Fruit fly (Drosophila melanogaster): ENCODE data around the gene CG4757.

DNA sequence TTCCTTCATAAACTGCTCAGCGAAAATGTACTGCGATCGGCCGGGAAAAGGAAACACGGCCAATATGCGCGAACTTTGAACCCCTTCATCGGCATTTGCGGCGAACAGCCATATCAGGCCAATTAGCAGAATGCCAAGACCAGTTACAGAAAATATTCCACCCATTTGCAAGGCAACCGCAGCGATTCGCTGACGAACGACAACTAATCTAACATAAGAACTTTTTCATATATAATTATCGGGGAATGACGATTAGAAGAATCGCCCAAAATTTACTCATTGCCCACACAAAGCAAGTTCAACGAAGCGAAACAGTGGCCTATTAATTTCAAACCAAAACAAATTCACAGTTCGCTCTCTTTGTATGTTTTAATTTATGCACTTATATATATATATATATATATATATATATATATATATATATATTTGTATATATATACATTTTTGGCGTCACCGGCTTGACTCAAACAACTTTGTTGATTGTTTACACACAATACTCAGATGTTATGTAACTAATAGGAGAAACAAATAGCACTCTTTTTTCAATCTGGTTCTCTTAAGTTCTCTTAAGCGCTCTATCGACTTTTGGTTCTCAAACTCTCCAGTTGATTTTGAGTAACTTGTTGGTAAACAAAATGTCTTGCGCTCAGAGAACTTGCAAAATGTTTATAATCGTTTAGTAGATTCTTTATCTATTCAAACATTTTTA lies 11.6 kb downstream of the CG4757 start, which contains the start of gene Ugt35A1:
- TF ChIP-seq Dfd (GFP tag; optimal IDR thresholded peaks at IDR 0.05) (no peak), Rel (GFP tag; optimal IDR thresholded peaks at IDR 0.05) (no peak), Rel (tag; optimal IDR thresholded peaks at IDR 0.05) (no peak), dl (GFP tag; optimal IDR thresholded peaks at IDR 0.05; ENCODE audit: insufficient read depth in 1 of 2, partially characterized antibody in 2 of 2) (peak in 1 of 2 experiments; percentile 28), Jra (GFP tag; optimal IDR thresholded peaks at IDR 0.05) (no peak), sv (GFP tag; optimal IDR thresholded peaks at IDR 0.05) (no peak), psq (GFP tag; optimal IDR thresholded peaks at IDR 0.05) (no peak), rgr (GFP tag; optimal IDR thresholded peaks at IDR 0.05) (no peak), Vsx2 (GFP tag; optimal IDR thresholded peaks at IDR 0.05; ENCODE audit: partially characterized antibody) (peak; percentile 94)
